Fruit fly (Drosophila melanogaster) whole organism, embryonic: ENCODE results near the gene CG13311.

Experiments used
- Ada2b ChIP-seq: fragments of 200-800 bp; sonication (Bioruptor generic); IDR thresholded peaks from 2 replicates; pipeline ENCODE4 v1.3.6; 2022; ENCODE audit warnings: missing biosample characterization, missing genetic modification characterization
- CG10462 ChIP-seq: fragments of 200-800 bp; sonication (Bioruptor generic); optimal IDR thresholded peaks from 2 replicates; lab custom pipeline; 2016; ENCODE audit warnings: missing biosample characterization, missing genetic modification characterization
- fd96Cb ChIP-seq: fragments of 200-800 bp; sonication (Bioruptor generic); optimal IDR thresholded peaks from 2 replicates; lab custom pipeline; 2018; ENCODE audit warnings: missing biosample characterization, mild to moderate bottlenecking, missing genetic modification characterization, moderate library complexity
- gsb-n ChIP-seq: fragments of 200-800 bp; sonication (Bioruptor generic); optimal IDR thresholded peaks from 3 replicates; lab custom pipeline; 2018; ENCODE audit warnings: missing biosample characterization, mild to moderate bottlenecking, missing genetic modification characterization
- sisA ChIP-seq: fragments of 200-800 bp; sonication (Bioruptor generic); IDR thresholded peaks from 2 replicates; pipeline ENCODE4 v1.3.6; 2022; ENCODE audit warnings: missing biosample characterization, missing genetic modification characterization
- stc ChIP-seq: fragments of 200-800 bp; sonication (Bioruptor generic); IDR thresholded peaks from 2 replicates; pipeline ENCODE4 v1.3.6; 2022; ENCODE audit warnings: missing biosample characterization, missing genetic modification characterization
- tap ChIP-seq: fragments of 200-800 bp; optimal IDR thresholded peaks from 3 replicates; lab custom pipeline; 2019; ENCODE audit warnings: missing biosample characterization, mild to moderate bottlenecking, missing genetic modification characterization, moderate library complexity
- zf30C ChIP-seq: fragments of 200-800 bp; sonication (Bioruptor generic); optimal IDR thresholded peaks from 3 replicates; lab custom pipeline; 2018; ENCODE audit warnings: missing biosample characterization, mild to moderate bottlenecking, missing genetic modification characterization

DNA sequence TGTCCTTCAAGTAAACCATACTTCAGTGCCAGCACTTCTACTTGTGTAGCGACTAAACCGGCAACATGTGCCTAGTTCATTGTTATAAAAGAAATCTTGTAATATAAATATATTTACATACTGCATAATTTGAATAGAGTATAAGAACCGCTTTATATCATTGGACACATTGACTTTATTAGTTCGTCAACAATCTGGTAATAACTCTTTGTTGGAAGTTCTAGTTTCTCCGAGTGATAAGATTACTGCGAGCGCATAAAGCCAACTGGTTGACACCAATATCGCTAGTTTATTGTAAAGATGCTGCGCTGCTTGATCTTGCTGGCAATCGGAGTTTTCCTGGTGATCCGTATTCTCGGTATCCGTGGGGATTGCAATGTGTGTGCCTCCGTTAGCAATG lies 6.3 kb upstream of the CG13311 start, which contains the start of gene CG13308:
- TF ChIP-seq sisA (no peak), gsb-n (tag; lab: Kevin White, UChicago) (no peak), fd96Cb (tag; lab: Kevin White, UChicago) (no peak), zf30C (no peak), Ada2b (no peak), stc (GFP tag; lab: Robert Waterston, UW) (no peak), CG10462 (GFP tag; lab: Kevin White, UChicago) (no peak), tap (tag; lab: Kevin White, UChicago) (no peak)
